Worm (Caenorhabditis elegans) whole organism, L4 larva: ENCODE data around the gene col-146.

Experiments
- D1046.2 ChIP-seq: fragments of 200-800 bp; sonication (Bioruptor generic); IDR thresholded peaks from 2 replicates; pipeline ENCODE4 v1.3.6; 2022; ENCODE audit warnings: missing genetic modification characterization, missing compliant biosample characterization
- F10B5.3 ChIP-seq: sonication (generic microtip); optimal IDR thresholded peaks from 2 replicates; lab custom pipeline; 2016; ENCODE audit warnings: mild to moderate bottlenecking, missing genetic modification characterization, missing compliant biosample characterization
- F44E2.7 ChIP-seq: fragments of 200-800 bp; sonication (Bioruptor generic); IDR thresholded peaks from 2 replicates; pipeline ENCODE4 v2.1.2; 2022; ENCODE audit warnings: missing genetic modification characterization, missing compliant biosample characterization
- F49E8.2 ChIP-seq: sonication (generic microtip); optimal IDR thresholded peaks from 2 replicates; lab custom pipeline; 2016; ENCODE audit warnings: missing compliant biosample characterization, mild to moderate bottlenecking, missing genetic modification characterization, borderline replicate concordance
- R02D3.7 ChIP-seq: fragments of 150-350 bp; sonication (generic microtip); optimal IDR thresholded peaks from 3 replicates; lab custom pipeline; 2014; ENCODE audit warnings: missing biosample characterization, missing genetic modification characterization
- T26A8.4 ChIP-seq: fragments of 200-800 bp; sonication (Bioruptor generic); IDR thresholded peaks from 2 replicates; pipeline ENCODE4 v1.3.6; 2022; ENCODE audit warnings: missing genetic modification characterization, missing compliant biosample characterization
- aha-1 ChIP-seq: fragments of 150-350 bp; peaks from one replicate; lab custom pipeline; 2014; ENCODE audit warnings: missing biosample characterization, missing genetic modification characterization
- arid-1 ChIP-seq: fragments of 200-800 bp; sonication (Bioruptor generic); conservative IDR thresholded peaks from 2 replicates; pipeline ENCODE4 v1.3.6; 2022; ENCODE audit warnings: missing genetic modification reagents, missing genetic modification characterization, missing compliant biosample characterization
- ceh-28 ChIP-seq: fragments of 150-350 bp; optimal IDR thresholded peaks from 2 replicates; lab custom pipeline; 2014; ENCODE audit warnings: missing biosample characterization, missing genetic modification reagents, missing genetic modification characterization
- ceh-44 ChIP-seq: fragments of 200-800 bp; sonication (Bioruptor generic); IDR thresholded peaks from 2 replicates; pipeline ENCODE4 v1.3.6; 2022; ENCODE audit warnings: missing genetic modification reagents, missing genetic modification characterization, missing compliant biosample characterization
- cey-2 ChIP-seq: sonication (generic microtip); optimal IDR thresholded peaks from 3 replicates; lab custom pipeline; 2017; ENCODE audit warnings: missing genetic modification characterization, mild to moderate bottlenecking, missing compliant biosample characterization, antibody characterized with exemption, borderline replicate concordance; ENCODE audit not compliant: insufficient read depth
- dpl-1 ChIP-seq: fragments of 150-350 bp; optimal IDR thresholded peaks from 2 replicates; lab custom pipeline; 2014; ENCODE audit warnings: missing biosample characterization, missing genetic modification reagents, missing genetic modification characterization
- duxl-1 ChIP-seq: sonication (generic microtip); optimal IDR thresholded peaks from 2 replicates; lab custom pipeline; 2016; ENCODE audit warnings: mild to moderate bottlenecking, missing genetic modification characterization, moderate library complexity, missing compliant biosample characterization; ENCODE audit not compliant: poor library complexity
- dve-1 ChIP-seq: sonication (generic microtip); optimal IDR thresholded peaks from 2 replicates; lab custom pipeline; 2017; ENCODE audit warnings: antibody characterized with exemption, mild to moderate bottlenecking, missing genetic modification characterization, missing compliant biosample characterization; ENCODE audit not compliant: insufficient read depth
- egl-43 ChIP-seq: fragments of 200-800 bp; sonication (Bioruptor generic); IDR thresholded peaks from 2 replicates; pipeline ENCODE4 v1.3.6; 2022; ENCODE audit warnings: missing genetic modification reagents, missing genetic modification characterization, missing compliant biosample characterization
- jun-1 ChIP-seq: fragments of 150-350 bp; optimal IDR thresholded peaks from 2 replicates; lab custom pipeline; 2014; ENCODE audit warnings: missing biosample characterization, missing genetic modification reagents, missing genetic modification characterization
- lin-15B ChIP-seq: fragments of 150-350 bp; sonication (generic microtip); optimal IDR thresholded peaks from 3 replicates; lab custom pipeline; 2014; ENCODE audit warnings: missing biosample characterization, missing genetic modification characterization
- lin-38 ChIP-seq: fragments of 200-800 bp; sonication (Bioruptor generic); IDR thresholded peaks from 2 replicates; pipeline ENCODE4 v1.3.6; 2022; ENCODE audit warnings: missing genetic modification reagents, missing genetic modification characterization, missing compliant biosample characterization
- lir-3 ChIP-seq: sonication (generic microtip); optimal IDR thresholded peaks from 2 replicates; lab custom pipeline; 2016; ENCODE audit warnings: mild to moderate bottlenecking, missing genetic modification characterization, missing compliant biosample characterization
- mdt-29 ChIP-seq: fragments of 200-800 bp; sonication (Bioruptor generic); IDR thresholded peaks from 2 replicates; pipeline ENCODE4 v1.3.6; 2022; ENCODE audit warnings: missing genetic modification reagents, missing genetic modification characterization, missing compliant biosample characterization
- mes-2 ChIP-seq: sonication (generic microtip); optimal IDR thresholded peaks from 2 replicates; lab custom pipeline; 2016; ENCODE audit warnings: missing genotype, mild to moderate bottlenecking, missing genetic modification characterization, missing compliant biosample characterization; ENCODE audit not compliant: poor library complexity, severe bottlenecking
- nhr-10 ChIP-seq: fragments of 150-350 bp; optimal IDR thresholded peaks from 2 replicates; lab custom pipeline; 2014; ENCODE audit warnings: missing biosample characterization, missing genetic modification characterization
- nhr-102 ChIP-seq: sonication (generic microtip); optimal IDR thresholded peaks from 2 replicates; lab custom pipeline; 2016; ENCODE audit warnings: mild to moderate bottlenecking, missing genetic modification characterization, moderate library complexity, missing compliant biosample characterization
- nhr-11 ChIP-seq: fragments of 150-350 bp; optimal IDR thresholded peaks from 2 replicates; lab custom pipeline; 2014; ENCODE audit warnings: missing biosample characterization, missing genetic modification characterization
- nhr-237 ChIP-seq: sonication (generic microtip); optimal IDR thresholded peaks from 2 replicates; lab custom pipeline; 2017; ENCODE audit warnings: missing biosample characterization, missing genetic modification characterization
- nhr-42 ChIP-seq: fragments of 200-800 bp; sonication (Bioruptor generic); IDR thresholded peaks from 2 replicates; pipeline ENCODE4 v1.3.6; 2022; ENCODE audit warnings: missing genetic modification characterization, missing compliant biosample characterization
- nhr-48 ChIP-seq: sonication (generic microtip); optimal IDR thresholded peaks from 2 replicates; lab custom pipeline; 2016; ENCODE audit warnings: mild to moderate bottlenecking, missing genetic modification characterization, missing compliant biosample characterization
- nhr-77 ChIP-seq: fragments of 150-350 bp; optimal IDR thresholded peaks from 2 replicates; lab custom pipeline; 2014; ENCODE audit warnings: missing biosample characterization, missing genetic modification characterization
- saeg-2 ChIP-seq: fragments of 200-800 bp; sonication (Bioruptor generic); IDR thresholded peaks from 2 replicates; pipeline ENCODE4 v1.3.6; 2022; ENCODE audit warnings: missing genetic modification reagents, missing genetic modification characterization, missing compliant biosample characterization
- skn-1 ChIP-seq: fragments of 150-350 bp; optimal IDR thresholded peaks from 2 replicates; lab custom pipeline; 2014; ENCODE audit warnings: missing biosample characterization, missing genetic modification characterization
- spr-1 ChIP-seq: sonication (generic microtip); optimal IDR thresholded peaks from 2 replicates; lab custom pipeline; 2016; ENCODE audit warnings: mild to moderate bottlenecking, missing genetic modification characterization, missing compliant biosample characterization
- tra-1 ChIP-seq: fragments of 200-800 bp; sonication (Bioruptor generic); IDR thresholded peaks from 2 replicates; pipeline ENCODE4 v1.3.6; 2022; ENCODE audit warnings: missing genetic modification reagents, missing genetic modification characterization, missing compliant biosample characterization
- unc-130 ChIP-seq: sonication (generic microtip); optimal IDR thresholded peaks from 2 replicates; lab custom pipeline; 2016; ENCODE audit warnings: missing genetic modification reagents, missing genetic modification characterization, missing compliant biosample characterization
- unc-62 ChIP-seq, 3 experiments: fragments of 150-350 bp in 1 of 3; sonication (generic microtip); optimal IDR thresholded peaks in 2 of 3; peaks in 1 of 3; 1 replicate in 1 of 3; 2 replicates in 2 of 3; lab custom pipeline; 2014 to 2017; ENCODE audit warnings: missing biosample characterization in 3 of 3, missing genetic modification characterization in 3 of 3, missing genetic modification reagents in 3 of 3, missing genotype in 1 of 3
- zfp-3 ChIP-seq: fragments of 200-800 bp; sonication (Bioruptor generic); conservative IDR thresholded peaks from 2 replicates; pipeline ENCODE4 v1.3.6; 2022; ENCODE audit warnings: missing genetic modification reagents, missing genetic modification characterization, missing compliant biosample characterization

Gene col-146

DNA sequence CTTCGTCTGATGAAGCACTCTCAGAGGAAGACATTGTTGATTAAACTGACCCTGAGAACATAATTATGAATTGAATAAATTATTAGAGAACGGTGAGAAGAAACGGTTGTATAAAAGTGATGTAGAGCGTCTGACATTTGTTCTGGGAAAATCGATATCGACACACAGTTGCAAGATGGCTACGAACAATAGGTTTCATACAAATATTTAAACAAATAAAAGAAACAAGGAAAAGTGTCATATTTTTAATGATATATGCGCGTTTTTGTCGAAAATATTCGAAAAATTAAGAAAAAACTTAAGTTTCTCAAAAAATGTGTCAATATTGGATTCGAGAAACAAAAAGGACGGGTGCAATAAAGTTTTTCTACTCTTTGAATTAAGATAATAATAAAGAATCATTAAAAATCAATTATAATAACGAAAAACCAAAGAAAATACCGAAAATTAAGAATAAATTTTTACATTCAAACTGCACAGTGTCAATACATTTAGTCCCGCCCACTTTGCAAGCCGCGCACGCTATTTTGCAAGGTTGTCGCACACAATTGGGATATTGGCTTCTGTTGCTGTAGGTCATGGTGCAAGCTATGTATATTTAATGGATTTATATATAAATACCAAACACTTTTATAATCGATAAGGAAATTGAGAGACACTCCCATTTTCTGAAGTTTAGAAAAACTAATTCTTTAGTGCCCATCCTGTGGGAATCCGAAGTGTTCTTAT is 47.0 kb upstream of the col-146 start, which contains the start of gene rtfo-1 (continued):
- TF ChIP-seq R02D3.7 (tag; lab: Kevin White, UChicago) = no peak
- no peak for TF ChIP-seq duxl-1 (tag; lab: Kevin White, UChicago)
- no peak for TF ChIP-seq jun-1
- TF ChIP-seq lir-3 (tag; lab: Kevin White, UChicago) = no peak
- no peak for TF ChIP-seq F49E8.2 (tag; lab: Kevin White, UChicago)
- no peak for TF ChIP-seq lin-38 (GFP tag; lab: Robert Waterston, UW)
- no peak for TF ChIP-seq tra-1 (GFP tag; lab: Robert Waterston, UW)
- no peak for TF ChIP-seq dve-1 (tag; lab: Kevin White, UChicago)
- no peak for TF ChIP-seq nhr-77 (tag; lab: Kevin White, UChicago)
- TF ChIP-seq arid-1 (GFP tag; lab: Robert Waterston, UW) = no peak
- no peak for TF ChIP-seq nhr-237 (tag; lab: Kevin White, UChicago)
- peak; percentile 32 for TF ChIP-seq dpl-1 (GFP tag; lab: Kevin White, UChicago)
- no peak for TF ChIP-seq saeg-2
- peak; percentile 86 for TF ChIP-seq mes-2 (tag; lab: Kevin White, UChicago)
- no peak for TF ChIP-seq zfp-3 (GFP tag; lab: Robert Waterston, UW)
- TF ChIP-seq cey-2 (tag; lab: Kevin White, UChicago) = no peak
- no peak for TF ChIP-seq nhr-11
- TF ChIP-seq spr-1 (tag; lab: Kevin White, UChicago) = peak; percentile 45
- no peak for TF ChIP-seq skn-1 (tag; lab: Kevin White, UChicago)
- TF ChIP-seq ceh-28 = no peak
- no peak for TF ChIP-seq mdt-29 (GFP tag; lab: Robert Waterston, UW)
- TF ChIP-seq F10B5.3 (tag; lab: Kevin White, UChicago) = no peak
- TF ChIP-seq nhr-48 (tag; lab: Kevin White, UChicago) = no peak
- TF ChIP-seq nhr-42 = no peak
- TF ChIP-seq nhr-102 (tag; lab: Kevin White, UChicago) = peak; percentile 8

DNA sequence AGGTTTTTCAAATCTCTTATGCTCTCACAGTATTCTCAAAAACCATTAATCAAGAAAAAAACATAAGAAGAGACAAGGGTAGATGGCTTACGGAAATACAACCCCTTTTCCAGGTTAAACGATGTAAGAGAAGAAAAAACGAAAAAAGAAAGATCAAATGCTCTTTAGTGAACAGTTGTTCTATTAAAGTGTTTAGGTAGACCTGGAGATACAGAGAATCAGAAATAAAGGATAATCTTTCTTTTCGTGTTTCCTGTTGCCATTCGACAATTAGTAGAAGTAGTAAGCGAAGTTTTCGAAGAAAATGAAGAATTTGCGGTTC is 46.5 kb upstream of the col-146 start, which contains the start of gene K09G1.1:
Gene K09G1.1, plus strand, starts transcription at position 223 of the 322 bp plus-strand sequence.
- TF ChIP-seq arid-1 (GFP tag; lab: Robert Waterston, UW) (no peak), T26A8.4 (GFP tag; lab: Robert Waterston, UW) (no peak), skn-1 (tag; lab: Kevin White, UChicago) (no peak), zfp-3 (GFP tag; lab: Robert Waterston, UW) (no peak), D1046.2 (GFP tag; lab: Robert Waterston, UW) (no peak), lin-15B (tag; lab: Kevin White, UChicago) (no peak), unc-130 (no peak), ceh-44 (no peak), F44E2.7 (GFP tag; lab: Robert Waterston, UW) (no peak)

DNA sequence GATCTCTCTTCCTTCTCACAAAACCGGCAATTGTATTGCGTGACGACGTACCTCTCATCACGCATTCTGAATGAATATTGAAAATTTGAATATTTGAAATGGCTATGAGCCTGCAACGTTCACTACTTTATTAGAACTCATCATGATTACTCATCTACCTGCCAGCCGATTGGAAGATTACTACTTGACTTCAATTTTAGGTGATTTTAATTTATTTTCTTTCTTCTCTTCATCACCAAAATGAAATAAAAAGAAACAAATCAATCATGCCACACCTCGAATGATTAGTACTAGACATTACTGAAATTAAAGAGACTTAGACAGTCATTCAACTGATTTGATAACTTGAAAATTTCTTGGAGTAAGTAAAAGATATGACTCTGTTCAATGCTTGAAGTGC is 45.5 kb upstream of the col-146 start:
- TF ChIP-seq aha-1 (tag; lab: Kevin White, UChicago) (peak; percentile 13), nhr-10 (tag; lab: Kevin White, UChicago) (no peak), unc-62 (GFP tag; optimal IDR thresholded peaks at IDR 0.05 in 1 of 2; lab: Kevin White, UChicago) (peak in 1 of 2 experiments; percentile 62), unc-62 (tag; optimal IDR thresholded peaks at IDR 0.05; lab: Kevin White, UChicago) (no peak)
- TF ChIP-seq, all 104 proteins: peak for 2

DNA sequence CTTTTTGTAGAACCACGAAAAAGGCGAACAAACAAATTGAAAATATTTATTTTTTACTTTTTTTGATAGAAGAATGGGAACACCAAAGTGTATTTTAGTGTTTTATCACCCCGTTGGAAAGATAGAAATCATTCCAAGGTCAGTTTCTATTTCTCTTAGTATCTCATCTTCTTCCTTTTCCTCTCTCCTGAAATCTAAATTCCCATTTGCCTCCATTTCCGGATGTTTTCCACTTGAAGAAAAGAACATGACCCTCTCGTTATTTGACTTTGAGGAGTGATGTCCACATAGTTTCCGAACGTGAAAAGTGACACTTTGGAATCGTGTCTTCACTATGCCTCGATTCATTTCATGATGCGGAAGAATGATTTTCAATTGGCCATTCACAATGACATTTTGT is 42.1 kb upstream of the col-146 start:
- no peak for TF ChIP-seq egl-43 (GFP tag; lab: Robert Waterston, UW)
- TF ChIP-seq arid-1 (GFP tag; lab: Robert Waterston, UW) = no peak
- peak; percentile 94 for TF ChIP-seq aha-1 (tag; lab: Kevin White, UChicago)
